Worm (Caenorhabditis elegans): ENCODE data around the gene unc-93.

unc-93 gene

DNA sequence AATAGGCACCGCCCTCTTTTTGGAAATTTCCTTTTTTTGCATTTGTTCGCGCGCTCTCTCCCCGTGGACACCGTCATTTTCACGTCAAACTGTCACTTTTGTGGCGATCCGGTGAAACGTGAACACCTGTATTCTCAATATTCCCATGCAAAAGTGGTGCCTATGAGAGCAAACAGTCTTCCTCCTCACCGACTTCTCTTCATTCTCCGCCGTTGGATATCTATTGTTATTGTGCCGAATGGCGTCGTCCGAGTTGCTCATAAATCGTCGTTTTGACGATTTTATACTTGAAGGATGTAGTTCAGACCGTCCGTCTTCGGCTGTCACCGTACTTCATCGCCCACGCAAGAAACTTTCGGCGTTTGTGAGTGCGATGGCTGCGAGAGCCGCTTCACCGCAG lies 8.3 kb upstream of the unc-93 start, which contains the start of gene rilp-1:
rilp-1 (plus strand) TSS at position 301 of the 400 bp plus-strand sequence.
- no peak for TF ChIP-seq unc-62 (GFP tag; optimal IDR thresholded peaks at IDR 0.05)
- TF ChIP-seq elt-1 (tag; optimal IDR thresholded peaks at IDR 0.05; ENCODE audit: borderline replicate concordance, insufficient read depth) = no peak
- no peak for TF ChIP-seq elt-3 (tag; optimal IDR thresholded peaks at IDR 0.05)
- no peak for TF ChIP-seq ceh-39 (tag; optimal IDR thresholded peaks at IDR 0.05)
- TF ChIP-seq drap-1 (GFP tag; optimal IDR thresholded peaks at IDR 0.05) = no peak

DNA sequence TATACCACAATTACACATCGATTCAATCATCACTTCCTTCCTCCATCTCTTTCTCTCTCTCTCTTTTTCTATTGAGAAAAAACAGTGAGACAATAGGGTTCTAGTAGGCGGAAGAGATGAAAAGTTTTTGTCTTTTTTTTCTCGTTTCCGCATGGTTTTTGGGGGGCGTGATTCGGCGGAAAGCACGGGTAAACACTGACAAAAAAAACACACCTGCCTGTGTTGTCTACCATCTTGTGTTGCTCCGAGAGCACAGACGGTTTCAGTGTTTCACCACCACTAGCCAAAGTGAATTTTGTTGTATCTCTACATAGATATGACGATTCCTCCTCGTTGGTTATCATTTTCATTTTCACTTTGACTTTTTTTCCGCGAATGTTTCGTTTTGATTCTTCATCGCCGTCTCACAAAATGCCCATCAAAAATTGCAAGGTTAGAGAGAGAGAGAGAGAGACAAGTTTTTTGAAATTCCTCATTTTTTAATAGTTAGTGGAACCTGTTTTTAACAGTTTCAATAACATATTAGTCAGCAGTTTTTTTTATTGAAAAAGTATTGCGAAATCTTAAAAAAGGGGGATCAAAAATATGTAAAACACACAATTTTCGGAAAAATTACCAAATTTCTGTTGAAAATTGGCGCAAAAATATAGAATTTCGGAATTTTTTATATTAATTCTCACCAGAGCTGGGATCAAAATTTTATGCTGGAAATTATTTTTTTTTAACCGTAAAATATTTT lies 6.8 kb upstream of the unc-93 start:
- TF ChIP-seq nhr-237 (tag; optimal IDR thresholded peaks at IDR 0.05) (peak; percentile 7), M03D4.4 (tag; optimal IDR thresholded peaks at IDR 0.05) (no peak)

DNA sequence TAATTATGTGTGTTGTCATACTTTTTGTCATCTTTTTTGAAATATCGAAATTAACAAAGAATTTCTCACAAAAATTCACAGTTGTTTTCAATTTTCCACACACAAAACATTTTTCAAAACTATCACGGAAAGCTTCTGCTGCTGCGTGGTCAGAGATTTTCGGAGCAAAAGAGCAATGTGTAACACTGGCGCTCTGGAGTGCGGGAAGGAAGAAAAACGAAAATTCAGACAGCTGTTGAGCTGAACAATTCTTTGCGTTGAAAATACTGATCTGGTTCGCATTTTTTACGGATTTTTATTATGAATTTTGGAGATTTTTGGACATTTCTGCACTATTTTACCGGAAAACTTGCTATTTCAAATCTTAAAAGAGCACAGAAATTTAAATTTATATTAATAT lies 573 bp upstream of the unc-93 start:
- TF ChIP-seq hlh-1 (tag; optimal IDR thresholded peaks at IDR 0.05) (peak; percentile 90), mab-5 (tag; optimal IDR thresholded peaks at IDR 0.05) (no peak), sptf-1 (tag; optimal IDR thresholded peaks at IDR 0.05) (no peak), lsy-2 (tag; optimal IDR thresholded peaks at IDR 0.05) (no peak), unc-120 (tag; optimal IDR thresholded peaks at IDR 0.05; ENCODE audit: poor library complexity, severe bottlenecking) (no peak), snpc-4 (tag; optimal IDR thresholded peaks at IDR 0.05) (no peak), lin-32 (GFP tag; optimal IDR thresholded peaks at IDR 0.05) (no peak), nhr-237 (tag; optimal IDR thresholded peaks at IDR 0.05) (no peak)

DNA sequence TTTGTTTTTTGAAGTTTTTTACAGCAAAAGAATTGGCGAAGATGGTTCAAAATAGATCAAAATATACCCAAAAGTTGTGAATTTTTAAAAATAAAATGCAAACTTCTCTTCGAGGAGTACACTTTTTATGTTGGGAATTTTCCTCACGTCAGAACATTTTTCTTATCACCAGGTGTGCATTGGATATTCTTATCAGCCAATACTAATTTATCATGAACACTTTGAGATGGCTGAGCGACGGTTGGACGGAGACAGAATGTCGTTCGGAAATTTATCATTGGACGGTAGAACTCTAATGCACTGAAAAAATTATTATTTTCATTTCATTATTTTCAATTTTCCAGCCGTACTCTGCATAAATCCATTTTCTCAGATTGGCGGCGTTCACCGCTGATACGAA lies 5.1 kb downstream of the unc-93 start:
- no peak for TF ChIP-seq flh-1 (GFP tag; optimal IDR thresholded peaks at IDR 0.05)
- TF ChIP-seq ceh-83 (GFP tag; optimal IDR thresholded peaks at IDR 0.05) = no peak

DNA sequence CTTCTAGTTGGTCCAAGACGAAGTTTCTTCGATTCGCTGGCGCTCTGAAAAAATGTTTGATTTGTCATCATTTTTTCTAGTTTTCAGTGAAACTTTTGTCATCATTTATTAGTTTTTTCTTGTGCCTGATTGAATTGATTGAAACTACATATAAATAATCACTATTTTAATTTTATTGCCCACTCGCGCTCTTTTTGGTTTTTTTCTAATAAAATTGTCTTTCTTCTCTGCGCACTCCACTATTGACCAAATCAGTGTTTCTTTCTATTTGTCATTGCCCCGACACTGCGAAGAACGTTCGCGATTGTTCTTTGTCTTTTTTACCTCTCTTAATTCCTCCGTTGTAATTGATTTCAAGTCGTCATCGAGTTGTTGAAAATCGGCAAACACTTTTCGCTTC lies 6.1 kb downstream of the unc-93 start:
- TF ChIP-seq nhr-2 (tag; optimal IDR thresholded peaks at IDR 0.05) (no peak), ceh-43 (GFP tag; optimal IDR thresholded peaks at IDR 0.05) (no peak)

DNA sequence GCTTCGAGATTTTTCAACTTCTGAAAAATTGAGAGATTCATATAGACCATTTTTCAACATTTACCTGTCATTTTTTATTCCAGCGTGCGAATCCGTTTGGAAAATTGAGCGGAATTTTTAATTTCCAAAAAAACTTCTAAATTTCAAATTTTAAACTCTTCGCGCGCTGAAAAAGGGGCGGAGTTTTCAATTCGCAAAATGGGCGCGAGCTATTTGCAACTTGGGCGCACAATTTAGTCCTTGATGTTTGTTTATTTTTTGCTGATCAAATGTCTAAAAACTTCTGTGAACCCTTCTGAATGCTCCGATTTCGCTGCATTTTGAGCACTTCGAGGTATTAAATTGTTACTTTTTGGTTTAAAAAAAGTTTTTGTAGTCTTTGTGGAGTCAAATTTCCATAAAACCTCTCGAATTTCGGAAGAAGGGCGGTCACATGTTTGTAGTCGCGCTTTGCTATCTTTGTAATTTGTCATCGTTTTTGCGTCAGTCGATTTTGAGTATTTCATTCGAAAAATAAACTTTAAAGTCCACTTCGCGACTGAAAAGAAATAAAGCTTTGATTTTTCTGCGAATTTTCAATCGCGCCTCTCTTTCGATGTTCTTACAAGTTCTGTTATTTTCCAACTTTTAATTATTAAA lies 6.6 kb downstream of the unc-93 start, which contains the start of the genes madf-8 and gsr-1:
madf-8 (minus strand) TSS at position 156 of the 639 bp plus-strand sequence.
gsr-1 (plus strand) TSS at position 231 of the 639 bp plus-strand sequence.
- no peak for TF ChIP-seq nhr-28 (tag; optimal IDR thresholded peaks at IDR 0.05)
- TF ChIP-seq bed-3 (GFP tag; optimal IDR thresholded peaks at IDR 0.05) = no peak
- TF ChIP-seq hlh-1 (tag; optimal IDR thresholded peaks at IDR 0.05) = peak; percentile 28
- no peak for TF ChIP-seq unc-62 (GFP tag; optimal IDR thresholded peaks at IDR 0.05)
- TF ChIP-seq unc-120 (tag; optimal IDR thresholded peaks at IDR 0.05; ENCODE audit: poor library complexity, severe bottlenecking) = peak; percentile 51
- peak; percentile 0 for TF ChIP-seq ces-1 (GFP tag; optimal IDR thresholded peaks at IDR 0.05)
- no peak for TF ChIP-seq sem-2 (GFP tag; optimal IDR thresholded peaks at IDR 0.05)
- TF ChIP-seq sptf-1 (tag; optimal IDR thresholded peaks at IDR 0.05) = peak; percentile 36
- TF ChIP-seq nhr-237 (tag; optimal IDR thresholded peaks at IDR 0.05) = no peak
- TF ChIP-seq mep-1 (tag; optimal IDR thresholded peaks at IDR 0.05) = peak; percentile 39
- no peak for TF ChIP-seq mls-2 (tag; optimal IDR thresholded peaks at IDR 0.05)
- TF ChIP-seq lsy-2 (tag; optimal IDR thresholded peaks at IDR 0.05) = peak; percentile 7
- no peak for TF ChIP-seq ceh-43 (GFP tag; optimal IDR thresholded peaks at IDR 0.05)
- no peak for TF ChIP-seq cnd-1 (tag; optimal IDR thresholded peaks at IDR 0.05)
- TF ChIP-seq elt-3 (tag; optimal IDR thresholded peaks at IDR 0.05) = no peak

DNA sequence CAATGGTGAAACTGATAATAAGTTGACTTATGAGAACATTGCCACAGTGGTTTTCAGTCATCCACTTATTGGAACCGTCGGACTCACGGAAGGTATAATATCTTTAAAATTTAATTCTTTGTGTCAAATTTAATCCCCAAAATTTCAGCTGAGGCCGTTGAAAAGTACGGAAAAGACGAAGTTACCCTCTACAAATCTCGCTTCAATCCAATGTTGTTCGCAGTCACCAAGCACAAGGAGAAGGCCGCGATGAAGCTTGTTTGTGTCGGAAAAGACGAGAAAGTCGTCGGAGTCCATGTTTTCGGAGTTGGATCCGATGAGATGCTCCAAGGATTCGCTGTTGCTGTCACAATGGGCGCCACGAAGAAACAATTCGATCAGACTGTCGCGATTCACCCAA lies 8.3 kb downstream of the unc-93 start:
- TF ChIP-seq lin-13 (tag; optimal IDR thresholded peaks at IDR 0.05) (no peak), mab-5 (tag; optimal IDR thresholded peaks at IDR 0.05) (no peak), ham-2 (GFP tag; optimal IDR thresholded peaks at IDR 0.05) (no peak), tbx-8 (GFP tag; optimal IDR thresholded peaks at IDR 0.05) (no peak), ces-1 (GFP tag; optimal IDR thresholded peaks at IDR 0.05) (no peak), unc-120 (tag; optimal IDR thresholded peaks at IDR 0.05; ENCODE audit: poor library complexity, severe bottlenecking) (no peak), nhr-12 (tag; optimal IDR thresholded peaks at IDR 0.05) (no peak), blmp-1 (tag; optimal IDR thresholded peaks at IDR 0.05) (no peak), M03D4.4 (tag; optimal IDR thresholded peaks at IDR 0.05) (no peak), elt-3 (tag; optimal IDR thresholded peaks at IDR 0.05) (no peak), sptf-1 (tag; optimal IDR thresholded peaks at IDR 0.05) (no peak), pha-4 (tag; optimal IDR thresholded peaks at IDR 0.05) (no peak), ceh-39 (tag; optimal IDR thresholded peaks at IDR 0.05) (no peak), zip-8 (tag; optimal IDR thresholded peaks at IDR 0.05) (no peak), cnd-1 (tag; optimal IDR thresholded peaks at IDR 0.05) (no peak), lin-32 (GFP tag; optimal IDR thresholded peaks at IDR 0.05) (no peak), snpc-4 (tag; optimal IDR thresholded peaks at IDR 0.05) (no peak), mep-1 (tag; optimal IDR thresholded peaks at IDR 0.05) (no peak)

Measured in whole organism, mixed stage, embryonic.